Fruit fly (Drosophila melanogaster) whole organism, embryonic: ENCODE results near the gene Snx17.
A peak's percentile ranks its signal among the peaks of the same experiment; 100 is the strongest.

Experiments
- CG10147 ChIP-seq: fragments of 200-800 bp; sonication (Bioruptor generic); optimal IDR thresholded peaks from 2 replicates; lab custom pipeline; 2019; ENCODE audit warnings: missing biosample characterization, mild to moderate bottlenecking, missing genetic modification characterization, moderate library complexity
- CG11504 ChIP-seq: fragments of 200-800 bp; sonication (Bioruptor generic); optimal IDR thresholded peaks from 3 replicates; lab custom pipeline; 2019; ENCODE audit warnings: missing biosample characterization, mild to moderate bottlenecking, missing genetic modification characterization, moderate library complexity
- CG11560 ChIP-seq: fragments of 200-800 bp; sonication (Bioruptor generic); IDR thresholded peaks from 3 replicates; pipeline ENCODE4 v1.3.6; 2022; ENCODE audit warnings: missing biosample characterization, missing genetic modification characterization
- CG13894 ChIP-seq: fragments of 200-800 bp; sonication (Bioruptor generic); optimal IDR thresholded peaks from 3 replicates; lab custom pipeline; 2018; ENCODE audit warnings: missing biosample characterization, mild to moderate bottlenecking, missing genetic modification characterization, moderate library complexity
- CG15514 ChIP-seq: fragments of 200-800 bp; sonication (Bioruptor generic); optimal IDR thresholded peaks from 3 replicates; lab custom pipeline; 2017; ENCODE audit warnings: missing biosample characterization, missing genetic modification characterization, mild to moderate bottlenecking, moderate library complexity, missing genetic modification reagents
- CG17829 ChIP-seq: fragments of 200-800 bp; optimal IDR thresholded peaks from 2 replicates; lab custom pipeline; 2019; ENCODE audit warnings: missing biosample characterization, mild to moderate bottlenecking, missing genetic modification characterization, moderate library complexity
- CG18011 ChIP-seq: fragments of 200-800 bp; sonication (Bioruptor generic); optimal IDR thresholded peaks from 2 replicates; lab custom pipeline; 2017; ENCODE audit warnings: missing biosample characterization, missing genetic modification characterization, mild to moderate bottlenecking, moderate library complexity, missing genotype
- CG2116 ChIP-seq: fragments of 200-800 bp; sonication (Bioruptor generic); optimal IDR thresholded peaks from 3 replicates; lab custom pipeline; 2018; ENCODE audit warnings: missing biosample characterization, mild to moderate bottlenecking, missing genetic modification characterization
- CG2120 ChIP-seq: fragments of 200-800 bp; sonication (Bioruptor generic); optimal IDR thresholded peaks from 3 replicates; lab custom pipeline; 2016; ENCODE audit warnings: missing biosample characterization, missing genetic modification characterization
- CG30403 ChIP-seq: fragments of 200-800 bp; sonication (Bioruptor generic); optimal IDR thresholded peaks from 3 replicates; lab custom pipeline; 2016; ENCODE audit warnings: missing biosample characterization, missing genetic modification characterization
- CG31365 ChIP-seq: fragments of 200-800 bp; sonication (Bioruptor generic); optimal IDR thresholded peaks from 2 replicates; lab custom pipeline; 2018; ENCODE audit warnings: missing biosample characterization, mild to moderate bottlenecking, missing genetic modification characterization
- CG3163 ChIP-seq: fragments of 200-800 bp; sonication (Bioruptor generic); optimal IDR thresholded peaks from 3 replicates; lab custom pipeline; 2016; ENCODE audit warnings: missing biosample characterization, missing genetic modification characterization
- CG3838 ChIP-seq: fragments of 200-800 bp; sonication (Bioruptor generic); optimal IDR thresholded peaks from 3 replicates; lab custom pipeline; 2016; ENCODE audit warnings: missing biosample characterization, missing genetic modification characterization
- CG4404 ChIP-seq: fragments of 200-800 bp; sonication (Bioruptor generic); IDR thresholded peaks from 2 replicates; pipeline ENCODE4 v1.3.6; 2022; ENCODE audit warnings: missing biosample characterization, missing genetic modification characterization
- CG6272 ChIP-seq: fragments of 200-800 bp; sonication (Bioruptor generic); IDR thresholded peaks from 2 replicates; pipeline ENCODE4 v1.3.6; 2022; ENCODE audit warnings: missing biosample characterization, missing genetic modification characterization
- CG6791 ChIP-seq: fragments of 200-800 bp; sonication (Bioruptor generic); IDR thresholded peaks from 3 replicates; pipeline ENCODE4 v1.3.6; 2022; ENCODE audit warnings: missing biosample characterization, missing genetic modification characterization; ENCODE audit not compliant: partially characterized antibody
- CG8290 ChIP-seq, 3 experiments: fragments of 200-800 bp; sonication (Bioruptor generic); optimal IDR thresholded peaks; 2 replicates each; lab custom pipeline; 2016 to 2019; ENCODE audit warnings: missing biosample characterization in 3 of 3, missing genetic modification characterization in 3 of 3, mild to moderate bottlenecking in 2 of 3, moderate library complexity in 1 of 3
- Dp ChIP-seq: fragments of 200-800 bp; sonication (Bioruptor generic); optimal IDR thresholded peaks from 2 replicates; lab custom pipeline; 2018; ENCODE audit warnings: missing biosample characterization, mild to moderate bottlenecking, missing genetic modification characterization, moderate library complexity
- Drgx ChIP-seq: fragments of 200-800 bp; sonication (Bioruptor generic); IDR thresholded peaks from 2 replicates; pipeline ENCODE4 v1.3.6; 2022; ENCODE audit warnings: missing biosample characterization, missing genetic modification characterization
- Eip74EF ChIP-seq, 2 experiments: fragments of 200-800 bp in 1 of 2; fragments of >200 bp in 1 of 2; sonication (Bioruptor generic) in 1 of 2; optimal IDR thresholded peaks; 2 replicates each; lab custom pipeline; 2017 to 2019; ENCODE audit warnings: missing biosample characterization in 2 of 2, missing genetic modification characterization in 2 of 2, mild to moderate bottlenecking in 1 of 2, moderate library complexity in 1 of 2
- HmgZ ChIP-seq: fragments of 200-800 bp; sonication (Bioruptor generic); optimal IDR thresholded peaks from 2 replicates; lab custom pipeline; 2018; ENCODE audit warnings: missing biosample characterization, mild to moderate bottlenecking, missing genetic modification characterization
- Hmx ChIP-seq: fragments of 200-800 bp; sonication (Bioruptor generic); optimal IDR thresholded peaks from 2 replicates; lab custom pipeline; 2016; ENCODE audit warnings: missing biosample characterization, missing genetic modification characterization
- Kr ChIP-seq: fragments of 200-800 bp; sonication (Bioruptor generic); optimal IDR thresholded peaks from 2 replicates; lab custom pipeline; 2017; ENCODE audit warnings: missing biosample characterization, mild to moderate bottlenecking, missing genetic modification characterization
- Lhr ChIP-seq: fragments of 200-800 bp; sonication (Bioruptor generic); optimal IDR thresholded peaks from 3 replicates; lab custom pipeline; 2017; ENCODE audit warnings: mild to moderate bottlenecking, missing biosample characterization, missing genetic modification reagents, missing genetic modification characterization
- Nf-YC ChIP-seq: fragments of 200-800 bp; optimal IDR thresholded peaks from 3 replicates; lab custom pipeline; 2019; ENCODE audit warnings: missing biosample characterization, mild to moderate bottlenecking, missing genetic modification characterization, moderate library complexity
- Ptx1 ChIP-seq: fragments of 200-800 bp; sonication (Bioruptor generic); IDR thresholded peaks from 2 replicates; pipeline ENCODE4 v1.3.6; 2022; ENCODE audit warnings: missing biosample characterization, missing genetic modification characterization
- Scr ChIP-seq: fragments of 200-800 bp; sonication (Bioruptor generic); IDR thresholded peaks from 2 replicates; pipeline ENCODE4 v1.3.6; 2022; ENCODE audit warnings: missing biosample characterization, missing genetic modification characterization; ENCODE audit not compliant: partially characterized antibody
- YL-1 ChIP-seq: fragments of 200-800 bp; sonication (Bioruptor generic); optimal IDR thresholded peaks from 3 replicates; lab custom pipeline; 2017; ENCODE audit warnings: missing biosample characterization, mild to moderate bottlenecking, missing genetic modification characterization
- abd-A ChIP-seq: fragments of 200-800 bp; sonication (Bioruptor generic); optimal IDR thresholded peaks from 3 replicates; lab custom pipeline; 2019; ENCODE audit warnings: missing biosample characterization, mild to moderate bottlenecking, missing genetic modification characterization, moderate library complexity
- ara ChIP-seq: fragments of 200-800 bp; sonication (Bioruptor generic); IDR thresholded peaks from 2 replicates; pipeline ENCODE4 v1.3.6; 2022; ENCODE audit warnings: missing biosample characterization, missing genetic modification characterization
- bigmax ChIP-seq: fragments of 200-800 bp; sonication (Bioruptor generic); optimal IDR thresholded peaks from 2 replicates; lab custom pipeline; 2018; ENCODE audit warnings: missing biosample characterization, mild to moderate bottlenecking, missing genetic modification characterization
- bowl ChIP-seq: fragments of 200-800 bp; sonication (Bioruptor generic); IDR thresholded peaks from 2 replicates; pipeline ENCODE4 v1.3.6; 2022; ENCODE audit warnings: missing biosample characterization, missing genetic modification characterization
- dati ChIP-seq: fragments of 200-800 bp; sonication (Bioruptor generic); IDR thresholded peaks from 2 replicates; pipeline ENCODE4 v1.3.6; 2022; ENCODE audit warnings: missing biosample characterization, missing genetic modification characterization
- esg ChIP-seq: fragments of 200-800 bp; sonication (Bioruptor generic); conservative IDR thresholded peaks from 2 replicates; pipeline ENCODE4 v1.3.6; 2022; ENCODE audit warnings: missing biosample characterization, missing genetic modification characterization
- exex ChIP-seq: fragments of 200-800 bp; sonication (Bioruptor generic); optimal IDR thresholded peaks from 4 replicates; lab custom pipeline; 2018; ENCODE audit warnings: missing biosample characterization, mild to moderate bottlenecking, missing genetic modification characterization, moderate library complexity
- fd96Cb ChIP-seq: fragments of 200-800 bp; sonication (Bioruptor generic); optimal IDR thresholded peaks from 2 replicates; lab custom pipeline; 2018; ENCODE audit warnings: missing biosample characterization, mild to moderate bottlenecking, missing genetic modification characterization, moderate library complexity
- grn ChIP-seq: fragments of 200-800 bp; sonication (Bioruptor generic); optimal IDR thresholded peaks from 3 replicates; lab custom pipeline; 2017; ENCODE audit warnings: missing biosample characterization, missing genetic modification characterization
- gsb-n ChIP-seq: fragments of 200-800 bp; sonication (Bioruptor generic); optimal IDR thresholded peaks from 3 replicates; lab custom pipeline; 2018; ENCODE audit warnings: missing biosample characterization, mild to moderate bottlenecking, missing genetic modification characterization
- kah ChIP-seq: fragments of 200-800 bp; sonication (Bioruptor generic); optimal IDR thresholded peaks from 2 replicates; lab custom pipeline; 2018; ENCODE audit warnings: missing biosample characterization, mild to moderate bottlenecking, missing genetic modification characterization
- lov ChIP-seq, 2 experiments: fragments of 200-800 bp in 1 of 2; fragments of >200 bp in 1 of 2; sonication (Bioruptor generic) in 1 of 2; IDR thresholded peaks in 1 of 2; optimal IDR thresholded peaks in 1 of 2; 2 replicates in 1 of 2; 3 replicates in 1 of 2; pipeline versions ENCODE4 v1.3.6 to Lab custom; 2017 to 2022; ENCODE audit warnings: missing biosample characterization in 1 of 2, missing genetic modification characterization in 1 of 2
- nerfin-2 ChIP-seq: fragments of 200-800 bp; sonication (Bioruptor generic); IDR thresholded peaks from 2 replicates; pipeline ENCODE4 v1.3.6; 2022; ENCODE audit warnings: missing biosample characterization, missing genetic modification characterization; ENCODE audit not compliant: partially characterized antibody
- org-1 ChIP-seq: fragments of 200-800 bp; sonication (Bioruptor generic); optimal IDR thresholded peaks from 2 replicates; lab custom pipeline; 2017; ENCODE audit warnings: missing biosample characterization, missing genetic modification characterization
- peb ChIP-seq: fragments of 200-800 bp; sonication (Bioruptor generic); IDR thresholded peaks from 2 replicates; pipeline ENCODE4 v1.3.6; 2022; ENCODE audit warnings: missing biosample characterization, missing genetic modification characterization
- pfk ChIP-seq: fragments of 200-800 bp; sonication (Bioruptor generic); optimal IDR thresholded peaks from 2 replicates; lab custom pipeline; 2018; ENCODE audit warnings: missing biosample characterization, mild to moderate bottlenecking, missing genetic modification characterization, moderate library complexity
- sob ChIP-seq: fragments of 200-800 bp; sonication (Bioruptor generic); IDR thresholded peaks from 2 replicates; pipeline ENCODE4 v1.3.6; 2022; ENCODE audit warnings: missing biosample characterization, missing genetic modification characterization
- stwl ChIP-seq: fragments of 200-800 bp; sonication (Bioruptor generic); optimal IDR thresholded peaks from 3 replicates; lab custom pipeline; 2018; ENCODE audit warnings: missing biosample characterization, mild to moderate bottlenecking, missing genetic modification characterization, moderate library complexity
- trem ChIP-seq: fragments of 200-800 bp; optimal IDR thresholded peaks from 3 replicates; lab custom pipeline; 2019; ENCODE audit warnings: missing biosample characterization, mild to moderate bottlenecking, missing genetic modification characterization, moderate library complexity
- tup ChIP-seq: fragments of 200-800 bp; sonication (Bioruptor generic); optimal IDR thresholded peaks from 2 replicates; lab custom pipeline; 2016; ENCODE audit warnings: missing biosample characterization, mild to moderate bottlenecking, missing genetic modification characterization, moderate library complexity
- vnd ChIP-seq: fragments of 200-800 bp; sonication (Bioruptor generic); IDR thresholded peaks from 3 replicates; pipeline ENCODE4 v1.3.6; 2022; ENCODE audit warnings: missing biosample characterization, missing genetic modification characterization; ENCODE audit not compliant: partially characterized antibody

Snx17 gene

dm6 chr2L:10250441-10250847 lies 43.7 kb upstream of the Snx17 start, which contains the start of the genes bsk and CG31717:
TSS of gene bsk (minus strand) at chr2L:10250501.
TSS of gene CG31717 (plus strand) at chr2L:10250737.
- no peak for TF ChIP-seq esg (GFP tag; lab: Robert Waterston, UW)
- no peak for TF ChIP-seq CG15514
- TF ChIP-seq CG31365 (tag; lab: Kevin White, UChicago) = no peak
- no peak for TF ChIP-seq dati
- no peak for TF ChIP-seq CG4404 (GFP tag; lab: Robert Waterston, UW)
- TF ChIP-seq kah (GFP tag; lab: Kevin White, UChicago) = no peak
- TF ChIP-seq CG6272 (GFP tag; lab: Robert Waterston, UW) = no peak
- peak; percentile 99 for TF ChIP-seq CG11560 (tag; lab: Robert Waterston, UW)
- TF ChIP-seq CG2116 (GFP tag; lab: Kevin White, UChicago) = peak; percentile 78
- peak; percentile 39; the same call in 1 of the 3 replicates for TF ChIP-seq vnd (GFP tag; lab: Robert Waterston, UW)
- TF ChIP-seq Eip74EF (GFP tag; optimal IDR thresholded peaks at IDR 0.05; lab: Kevin White, UChicago) = no peak
- no peak for TF ChIP-seq CG10147 (GFP tag; lab: Kevin White, UChicago)
- no peak for TF ChIP-seq CG11504 (tag; lab: Kevin White, UChicago)
- peak; percentile 19 for TF ChIP-seq Hmx (GFP tag; lab: Kevin White, UChicago)
- no peak for TF ChIP-seq abd-A (tag; lab: Kevin White, UChicago)
- TF ChIP-seq CG2120 = no peak
- no peak for TF ChIP-seq nerfin-2 (GFP tag; lab: Robert Waterston, UW)
- peak; percentile 36 for TF ChIP-seq YL-1 (GFP tag; lab: Kevin White, UChicago)
- no peak for TF ChIP-seq Drgx (GFP tag; lab: Robert Waterston, UW)
- no peak for TF ChIP-seq bowl (GFP tag; lab: Robert Waterston, UW)
- TF ChIP-seq CG13894 (tag; lab: Kevin White, UChicago) = no peak
- no peak for TF ChIP-seq gsb-n
- no peak for TF ChIP-seq bigmax
- peak; percentile 75 for TF ChIP-seq stwl
- TF ChIP-seq pfk (GFP tag; lab: Kevin White, UChicago) = peak; percentile 97
- no peak for TF ChIP-seq peb (GFP tag; lab: Robert Waterston, UW)
- peak; percentile 38 for TF ChIP-seq CG17829 (tag; lab: Kevin White, UChicago)
- no peak for TF ChIP-seq CG18011 (GFP tag; lab: Kevin White, UChicago)
- no peak for TF ChIP-seq lov (optimal IDR thresholded peaks at IDR 0.05; lab: Kevin White, UChicago)
- TF ChIP-seq lov (GFP tag; IDR thresholded peaks at IDR 0.05; lab: Robert Waterston, UW) = no peak
- no peak for TF ChIP-seq exex (tag; lab: Kevin White, UChicago)
- TF ChIP-seq grn = no peak
- TF ChIP-seq CG30403 = no peak
- no peak for TF ChIP-seq CG3163 (GFP tag; lab: Kevin White, UChicago)
- no peak for TF ChIP-seq sob (GFP tag; lab: Robert Waterston, UW)
- no peak for TF ChIP-seq fd96Cb (tag; lab: Kevin White, UChicago)
- TF ChIP-seq HmgZ (tag; lab: Kevin White, UChicago) = peak; percentile 15
- no peak for TF ChIP-seq ara (GFP tag; lab: Robert Waterston, UW)
- TF ChIP-seq Ptx1 (GFP tag; lab: Robert Waterston, UW) = no peak
- no peak for TF ChIP-seq tup
- peak; percentile 55 for TF ChIP-seq CG8290 (GFP tag; optimal IDR thresholded peaks at IDR 0.05; lab: Kevin White, UChicago)
- TF ChIP-seq CG8290 (tag; optimal IDR thresholded peaks at IDR 0.05; lab: Kevin White, UChicago) = no peak
- TF ChIP-seq Scr (GFP tag; lab: Robert Waterston, UW) = peak; percentile 67
- TF ChIP-seq org-1 (GFP tag; lab: Kevin White, UChicago) = no peak
- no peak for TF ChIP-seq Nf-YC (tag; lab: Kevin White, UChicago)
- peak; percentile 21 for TF ChIP-seq Dp
- peak; percentile 82 for TF ChIP-seq trem (tag; lab: Kevin White, UChicago)
- no peak for TF ChIP-seq CG3838 (GFP tag; lab: Kevin White, UChicago)
- TF ChIP-seq Lhr (GFP tag; lab: Kevin White, UChicago) = no peak
- TF ChIP-seq CG6791 = peak; percentile 58; the same call in 1 of the 3 replicates
- TF ChIP-seq Kr (GFP tag; lab: Kevin White, UChicago) = peak; percentile 60
